Worm (Caenorhabditis elegans): Measurements from ENCODE around the gene srab-14.

Gene srab-14

ce11 chrII:7499390-7499789 lies at the start of gene srab-14:
TSS of gene srab-14 (minus strand) at chrII:7499490.
- TF ChIP-seq Y22D7AL.16 (tag; optimal IDR thresholded peaks at IDR 0.05) (no peak), syd-9 (tag; optimal IDR thresholded peaks at IDR 0.05) (no peak), C08G9.2 (tag; optimal IDR thresholded peaks at IDR 0.05) (no peak), eyg-1 (tag; optimal IDR thresholded peaks at IDR 0.05) (no peak), tbx-2 (tag; optimal IDR thresholded peaks at IDR 0.05) (no peak), nfya-1 (tag; optimal IDR thresholded peaks at IDR 0.05) (no peak), unc-86 (tag; optimal IDR thresholded peaks at IDR 0.05) (no peak), dve-1 (tag; optimal IDR thresholded peaks at IDR 0.05) (no peak), tbx-7 (tag; optimal IDR thresholded peaks at IDR 0.05) (no peak), unc-3 (GFP tag; conservative IDR thresholded peaks at IDR 0.05) (no peak), unc-3 (tag; optimal IDR thresholded peaks at IDR 0.05) (no peak), unc-42 (tag; optimal IDR thresholded peaks at IDR 0.05) (no peak), hlh-30 (tag; optimal IDR thresholded peaks at IDR 0.05; ENCODE audit: insufficient read depth) (no peak), lin-11 (tag; optimal IDR thresholded peaks at IDR 0.05) (no peak)

ce11 chrII:7549035-7549434 lies 49.7 kb upstream of the srab-14 start, which contains the start of gene tph-1:
TSS of gene tph-1 (plus strand) at chrII:7549335.
- no peak for TF ChIP-seq ceh-18 (tag; optimal IDR thresholded peaks at IDR 0.05)
- TF ChIP-seq unc-3 (GFP tag; conservative IDR thresholded peaks at IDR 0.05) = no peak
- no peak for TF ChIP-seq unc-3 (tag; optimal IDR thresholded peaks at IDR 0.05)
- TF ChIP-seq dve-1 (tag; optimal IDR thresholded peaks at IDR 0.05) = no peak
- TF ChIP-seq madf-2 (tag; optimal IDR thresholded peaks at IDR 0.05) = no peak
- TF ChIP-seq pat-9 (tag; optimal IDR thresholded peaks at IDR 0.05) = no peak
- TF ChIP-seq ceh-34 (tag; optimal IDR thresholded peaks at IDR 0.05) = no peak
- TF ChIP-seq tbx-2 (tag; optimal IDR thresholded peaks at IDR 0.05) = no peak
- no peak for TF ChIP-seq nhr-232 (tag; optimal IDR thresholded peaks at IDR 0.05)
- no peak for TF ChIP-seq sox-4 (tag; optimal IDR thresholded peaks at IDR 0.05)
- no peak for TF ChIP-seq ceh-48 (tag; optimal IDR thresholded peaks at IDR 0.05)
- TF ChIP-seq hlh-6 (tag; optimal IDR thresholded peaks at IDR 0.05) = no peak
- TF ChIP-seq ceh-22 (tag; optimal IDR thresholded peaks at IDR 0.05) = no peak
- TF ChIP-seq syd-9 (tag; optimal IDR thresholded peaks at IDR 0.05) = no peak
- TF ChIP-seq pha-2 (tag; optimal IDR thresholded peaks at IDR 0.05) = no peak
- no peak for TF ChIP-seq fax-1 (tag; optimal IDR thresholded peaks at IDR 0.05)

- TF ChIP-seq pax-1 (tag; optimal IDR thresholded peaks at IDR 0.05) (no peak), ceh-34 (tag; optimal IDR thresholded peaks at IDR 0.05) (no peak), ceh-24 (tag; optimal IDR thresholded peaks at IDR 0.05) (no peak), K09A11.1 (tag; optimal IDR thresholded peaks at IDR 0.05; ENCODE audit: insufficient read depth) (no peak), lim-6 (tag; optimal IDR thresholded peaks at IDR 0.05) (no peak), ceh-30 (tag; optimal IDR thresholded peaks at IDR 0.05) (no peak), nhr-232 (tag; optimal IDR thresholded peaks at IDR 0.05) (no peak), hlh-15 (tag; optimal IDR thresholded peaks at IDR 0.05) (no peak), fkh-10 (GFP tag; optimal IDR thresholded peaks at IDR 0.05) (no peak), dmd-4 (tag; optimal IDR thresholded peaks at IDR 0.05; ENCODE audit: borderline replicate concordance) (no peak)
Observed at ce11 chrII:7548044-7548443, 48.8 kb upstream of the srab-14 start, which contains the start of gene fbxa-224. TSS of gene fbxa-224 (minus strand) at chrII:7548144.

ce11 chrII:7547269-7547668 lies 48.0 kb upstream of the srab-14 start:
- no peak for TF ChIP-seq elt-4 (tag; optimal IDR thresholded peaks at IDR 0.05)
- no peak for TF ChIP-seq pat-9 (tag; optimal IDR thresholded peaks at IDR 0.05)
- TF ChIP-seq hlh-8 (tag; optimal IDR thresholded peaks at IDR 0.05) = no peak
- no peak for TF ChIP-seq nhr-11 (tag; optimal IDR thresholded peaks at IDR 0.05)
- no peak for TF ChIP-seq hlh-15 (tag; optimal IDR thresholded peaks at IDR 0.05)
- no peak for TF ChIP-seq ttx-3 (tag; optimal IDR thresholded peaks at IDR 0.05)
- no peak for TF ChIP-seq pha-2 (tag; optimal IDR thresholded peaks at IDR 0.05)
- no peak for TF ChIP-seq C08G9.2 (tag; optimal IDR thresholded peaks at IDR 0.05)

Data from whole organism, late embryonic.